Worm (Caenorhabditis elegans) whole organism, young adult: ENCODE data around the gene F14F8.14.

Experiments
- F57A8.1 ChIP-seq: fragments of 200-800 bp; sonication (Bioruptor generic); optimal IDR thresholded peaks from 2 replicates; lab custom pipeline; 2018; ENCODE audit warnings: mild to moderate bottlenecking, missing genetic modification characterization, moderate library complexity, missing compliant biosample characterization
- ceh-40 ChIP-seq: fragments of 200-800 bp; sonication (Bioruptor generic); IDR thresholded peaks from 2 replicates; pipeline ENCODE4 v1.3.6; 2022; ENCODE audit warnings: missing genetic modification characterization, missing compliant biosample characterization
- mes-4 ChIP-seq: sonication (generic microtip); optimal IDR thresholded peaks from 2 replicates; lab custom pipeline; 2016; ENCODE audit warnings: missing genotype, missing genetic modification characterization, missing compliant biosample characterization
- mxl-1 ChIP-seq: sonication (generic microtip); optimal IDR thresholded peaks from 2 replicates; lab custom pipeline; 2016; ENCODE audit warnings: missing genetic modification characterization, missing compliant biosample characterization
- nfya-1 ChIP-seq: sonication (generic microtip); optimal IDR thresholded peaks from 2 replicates; lab custom pipeline; 2017; ENCODE audit warnings: antibody characterized with exemption, missing compliant biosample characterization, missing genetic modification characterization, borderline replicate concordance; ENCODE audit not compliant: insufficient read depth
- nfyb-1 ChIP-seq: fragments of 200-800 bp; sonication (Bioruptor generic); IDR thresholded peaks from 2 replicates; pipeline ENCODE4 v1.3.6; 2022; ENCODE audit warnings: missing genetic modification reagents, missing genetic modification characterization, missing compliant biosample characterization
- repo-1 ChIP-seq: sonication (generic microtip); optimal IDR thresholded peaks from 2 replicates; lab custom pipeline; 2017; ENCODE audit warnings: mild to moderate bottlenecking, missing genetic modification characterization, missing compliant biosample characterization
- snpc-1.3 ChIP-seq: sonication (generic microtip); optimal IDR thresholded peaks from 2 replicates; lab custom pipeline; 2017; ENCODE audit warnings: missing genetic modification characterization, mild to moderate bottlenecking, missing compliant biosample characterization, antibody characterized with exemption, moderate library complexity, missing genotype, missing genetic modification reagents; ENCODE audit not compliant: insufficient read depth
- snpc-4 ChIP-seq, 5 experiments: fragments of 150-350 bp in 1 of 5; sonication (generic microtip) in 4 of 5; optimal IDR thresholded peaks; 2 replicates each; lab custom pipeline; 2014 to 2018; ENCODE audit warnings: missing genetic modification characterization in 5 of 5, missing biosample characterization in 3 of 5, antibody characterized with exemption in 2 of 5, mild to moderate bottlenecking in 2 of 5, missing compliant biosample characterization in 2 of 5, missing genotype in 2 of 5, moderate library complexity in 2 of 5, missing genetic modification reagents in 1 of 5
- unc-130 ChIP-seq: sonication (generic microtip); optimal IDR thresholded peaks from 2 replicates; lab custom pipeline; 2016; ENCODE audit warnings: missing genetic modification reagents, missing genetic modification characterization, missing compliant biosample characterization
- ztf-3 ChIP-seq: fragments of 200-800 bp; sonication (Bioruptor generic); optimal IDR thresholded peaks from 2 replicates; lab custom pipeline; 2018; ENCODE audit warnings: mild to moderate bottlenecking, missing genetic modification characterization, missing compliant biosample characterization

- TF ChIP-seq mes-4 (tag; lab: Kevin White, UChicago) (no peak), repo-1 (tag; lab: Kevin White, UChicago) (no peak), snpc-1.3 (tag; lab: Kevin White, UChicago) (no peak), nfya-1 (tag; lab: Kevin White, UChicago) (no peak), unc-130 (GFP tag; lab: Kevin White, UChicago) (no peak), ceh-40 (GFP tag; lab: Robert Waterston, UW) (no peak), ztf-3 (no peak), mxl-1 (tag; lab: Kevin White, UChicago) (no peak), snpc-4 (GFP tag; optimal IDR thresholded peaks at IDR 0.05; lab: Kevin White, UChicago) (no peak), snpc-4 (tag; optimal IDR thresholded peaks at IDR 0.05; lab: Kevin White, UChicago) (no peak), nfyb-1 (no peak), F57A8.1 (GFP tag; lab: Kevin White, UChicago) (no peak)
These were observed 38.6 kb downstream of the F14F8.14 start, which contains the start of gene oac-53 for ce11 chrV:16627962-16628361.
